Worm (Caenorhabditis elegans) whole organism, young adult: ENCODE measurements around the gene ins-37.

Experiments
- F39B2.1 ChIP-seq: fragments of 200-800 bp; sonication (Bioruptor generic); IDR thresholded peaks from 2 replicates; pipeline ENCODE4 v1.3.6; 2022; ENCODE audit warnings: missing genetic modification reagents, missing genetic modification characterization, missing compliant biosample characterization
- F57C9.4 ChIP-seq: sonication (generic microtip); optimal IDR thresholded peaks from 2 replicates; lab custom pipeline; 2017; ENCODE audit warnings: mild to moderate bottlenecking, missing genetic modification characterization, missing compliant biosample characterization
- Y53G8AR.9 ChIP-seq: fragments of 200-800 bp; sonication (Bioruptor generic); conservative IDR thresholded peaks from 2 replicates; pipeline ENCODE4 v1.3.6; 2022; ENCODE audit warnings: missing genetic modification reagents, missing genetic modification characterization, missing compliant biosample characterization
- ZK185.1 ChIP-seq: sonication (generic microtip); optimal IDR thresholded peaks from 2 replicates; lab custom pipeline; 2016; ENCODE audit warnings: mild to moderate bottlenecking, missing genetic modification characterization, missing compliant biosample characterization; ENCODE audit not compliant: poor library complexity, severe bottlenecking
- cebp-1 ChIP-seq, 2 experiments: fragments of 200-800 bp in 1 of 2; sonication (Bioruptor generic) in 1 of 2; sonication (generic microtip) in 1 of 2; IDR thresholded peaks in 1 of 2; optimal IDR thresholded peaks in 1 of 2; 2 replicates each; pipeline versions ENCODE4 v1.3.6 to Lab custom; 2017 to 2022; ENCODE audit warnings: missing compliant biosample characterization in 2 of 2, missing genetic modification characterization in 2 of 2, mild to moderate bottlenecking in 1 of 2, missing genetic modification reagents in 1 of 2, moderate library complexity in 1 of 2
- ceh-27 ChIP-seq: fragments of 200-800 bp; sonication (Bioruptor generic); optimal IDR thresholded peaks from 2 replicates; lab custom pipeline; 2018; ENCODE audit warnings: mild to moderate bottlenecking, missing genetic modification characterization, moderate library complexity, missing compliant biosample characterization
- ceh-91 ChIP-seq: fragments of 200-800 bp; sonication (Bioruptor generic); IDR thresholded peaks from 2 replicates; pipeline ENCODE4 v1.3.6; 2022; ENCODE audit warnings: missing genetic modification reagents, missing genetic modification characterization, missing compliant biosample characterization
- chd-7 ChIP-seq: sonication (generic microtip); optimal IDR thresholded peaks from 2 replicates; lab custom pipeline; 2016; ENCODE audit warnings: mild to moderate bottlenecking, missing genetic modification characterization, moderate library complexity, missing compliant biosample characterization
- dox-1 ChIP-seq: fragments of 200-800 bp; sonication (Bioruptor generic); IDR thresholded peaks from 2 replicates; pipeline ENCODE4 v1.3.6; 2022; ENCODE audit warnings: missing genetic modification reagents, missing genetic modification characterization, missing compliant biosample characterization
- egl-18 ChIP-seq: fragments of 200-800 bp; sonication (Bioruptor generic); IDR thresholded peaks from 2 replicates; pipeline ENCODE4 v1.3.6; 2022; ENCODE audit warnings: missing genetic modification reagents, missing genetic modification characterization, missing compliant biosample characterization
- egrh-3 ChIP-seq: fragments of 200-800 bp; sonication (Bioruptor generic); IDR thresholded peaks from 2 replicates; pipeline ENCODE4 v1.3.6; 2022; ENCODE audit warnings: missing genetic modification reagents, missing genetic modification characterization, missing compliant biosample characterization
- ekl-4 ChIP-seq: fragments of 200-800 bp; sonication (Bioruptor generic); IDR thresholded peaks from 2 replicates; pipeline ENCODE4 v1.3.6; 2022; ENCODE audit warnings: missing genetic modification reagents, missing genetic modification characterization, missing compliant biosample characterization
- gei-17 ChIP-seq: fragments of 200-800 bp; sonication (Bioruptor generic); optimal IDR thresholded peaks from 2 replicates; lab custom pipeline; 2018; ENCODE audit warnings: mild to moderate bottlenecking, missing genetic modification characterization, missing compliant biosample characterization
- him-1 ChIP-seq: sonication (generic microtip); optimal IDR thresholded peaks from 2 replicates; lab custom pipeline; 2016; ENCODE audit warnings: missing genotype, missing genetic modification reagents, missing genetic modification characterization, missing compliant biosample characterization
- hlh-12 ChIP-seq: sonication (generic microtip); optimal IDR thresholded peaks from 2 replicates; lab custom pipeline; 2016; ENCODE audit warnings: missing genetic modification characterization, missing compliant biosample characterization
- hmg-1.2 ChIP-seq: fragments of 200-800 bp; sonication (Bioruptor generic); IDR thresholded peaks from 2 replicates; pipeline ENCODE4 v1.3.6; 2022; ENCODE audit warnings: missing genetic modification reagents, missing genetic modification characterization, missing compliant biosample characterization
- hsf-1 ChIP-seq: fragments of 200-800 bp; sonication (Bioruptor generic); IDR thresholded peaks from 2 replicates; pipeline ENCODE4 v1.3.6; 2022; ENCODE audit warnings: missing genetic modification reagents, missing genetic modification characterization, missing compliant biosample characterization
- let-526 ChIP-seq: fragments of 200-800 bp; sonication (Bioruptor generic); IDR thresholded peaks from 2 replicates; pipeline ENCODE4 v1.3.6; 2022; ENCODE audit warnings: missing genetic modification reagents, missing genetic modification characterization, missing compliant biosample characterization
- let-607 ChIP-seq, 2 experiments: fragments of 200-800 bp in 1 of 2; sonication (Bioruptor generic) in 1 of 2; sonication (generic microtip) in 1 of 2; optimal IDR thresholded peaks; 2 replicates each; lab custom pipeline; 2016 to 2018; ENCODE audit warnings: mild to moderate bottlenecking in 2 of 2, missing compliant biosample characterization in 2 of 2, missing genetic modification characterization in 2 of 2, moderate library complexity in 2 of 2, missing genotype in 1 of 2
- lin-26 ChIP-seq: fragments of 200-800 bp; sonication (Bioruptor generic); IDR thresholded peaks from 2 replicates; pipeline ENCODE4 v1.3.6; 2022; ENCODE audit warnings: missing genetic modification reagents, missing genetic modification characterization, missing compliant biosample characterization
- madf-8 ChIP-seq: fragments of 200-800 bp; sonication (Bioruptor generic); conservative IDR thresholded peaks from 2 replicates; pipeline ENCODE4 v1.3.6; 2022; ENCODE audit warnings: missing genetic modification reagents, missing genetic modification characterization, missing compliant biosample characterization
- nfya-2 ChIP-seq: fragments of 200-800 bp; sonication (Bioruptor generic); IDR thresholded peaks from 2 replicates; pipeline ENCODE4 v1.3.6; 2022; ENCODE audit warnings: missing genetic modification reagents, missing genetic modification characterization, missing compliant biosample characterization
- nfyb-1 ChIP-seq: fragments of 200-800 bp; sonication (Bioruptor generic); IDR thresholded peaks from 2 replicates; pipeline ENCODE4 v1.3.6; 2022; ENCODE audit warnings: missing genetic modification reagents, missing genetic modification characterization, missing compliant biosample characterization
- nhr-80 ChIP-seq: sonication (generic microtip); optimal IDR thresholded peaks from 2 replicates; lab custom pipeline; 2016; ENCODE audit warnings: missing genetic modification characterization, missing compliant biosample characterization
- pha-4 ChIP-seq: fragments of 150-350 bp; sonication (generic microtip); optimal IDR thresholded peaks from 2 replicates; lab custom pipeline; 2014; ENCODE audit warnings: missing biosample characterization, missing genetic modification reagents, missing genetic modification characterization
- snpc-1.1 ChIP-seq: sonication (generic microtip); optimal IDR thresholded peaks from 2 replicates; lab custom pipeline; 2017; ENCODE audit warnings: missing genetic modification characterization, mild to moderate bottlenecking, missing compliant biosample characterization, antibody characterized with exemption, moderate library complexity, missing genotype, missing genetic modification reagents; ENCODE audit not compliant: insufficient read depth
- snpc-3.4 ChIP-seq: sonication (generic microtip); optimal IDR thresholded peaks from 2 replicates; lab custom pipeline; 2017; ENCODE audit warnings: missing genetic modification characterization, mild to moderate bottlenecking, missing compliant biosample characterization, antibody characterized with exemption, moderate library complexity, missing genotype, missing genetic modification reagents
- somi-1 ChIP-seq: fragments of 200-800 bp; sonication (Bioruptor generic); optimal IDR thresholded peaks from 2 replicates; lab custom pipeline; 2018; ENCODE audit warnings: mild to moderate bottlenecking, missing genetic modification characterization, missing compliant biosample characterization
- tbp1 ChIP-seq: fragments of 200-800 bp; sonication (Bioruptor generic); optimal IDR thresholded peaks from 2 replicates; lab custom pipeline; 2018; ENCODE audit warnings: mild to moderate bottlenecking, missing genetic modification characterization, missing compliant biosample characterization
- unc-130 ChIP-seq: sonication (generic microtip); optimal IDR thresholded peaks from 2 replicates; lab custom pipeline; 2016; ENCODE audit warnings: missing genetic modification reagents, missing genetic modification characterization, missing compliant biosample characterization
- unc-62 ChIP-seq: fragments of 150-350 bp; optimal IDR thresholded peaks from 2 replicates; lab custom pipeline; 2014; ENCODE audit warnings: missing biosample characterization, missing genetic modification reagents, missing genetic modification characterization
- xnd-1 ChIP-seq: sonication (generic microtip); optimal IDR thresholded peaks from 2 replicates; lab custom pipeline; 2016; ENCODE audit warnings: missing genotype, missing genetic modification reagents, missing genetic modification characterization, missing compliant biosample characterization
- zfh-2 ChIP-seq: fragments of 200-800 bp; sonication (Bioruptor generic); conservative IDR thresholded peaks from 2 replicates; pipeline ENCODE4 v1.3.6; 2022; ENCODE audit warnings: missing genetic modification reagents, missing genetic modification characterization, missing compliant biosample characterization
- zim-3 ChIP-seq: sonication (generic microtip); optimal IDR thresholded peaks from 2 replicates; lab custom pipeline; 2017; ENCODE audit warnings: mild to moderate bottlenecking, missing genetic modification characterization, moderate library complexity, missing compliant biosample characterization
- ztf-6 ChIP-seq: fragments of 200-800 bp; sonication (Bioruptor generic); IDR thresholded peaks from 2 replicates; pipeline ENCODE4 v1.3.6; 2022; ENCODE audit warnings: missing genetic modification reagents, missing genetic modification characterization, missing compliant biosample characterization

ins-37 gene

DNA sequence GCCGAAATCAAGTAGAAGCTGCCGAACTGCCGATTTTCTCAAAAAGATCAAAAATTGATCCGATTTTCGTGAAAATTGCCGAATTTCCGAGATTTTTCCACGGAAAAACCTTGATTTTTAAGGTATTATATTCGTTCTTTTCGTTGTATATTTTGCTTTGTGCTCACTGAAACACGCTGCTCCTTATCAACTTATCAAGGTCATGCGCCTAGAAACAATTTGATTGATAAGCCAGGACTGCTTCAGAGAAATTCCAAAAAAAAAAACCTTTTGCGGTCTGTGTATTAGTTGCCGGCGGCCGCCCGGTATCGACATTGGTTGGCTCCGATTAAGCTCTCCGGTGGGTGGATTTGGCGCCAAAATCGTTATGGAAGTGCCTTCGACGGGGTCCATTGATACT is 26.5 kb upstream of the ins-37 start:
- no peak for TF ChIP-seq tbp1
- peak; percentile 64 for TF ChIP-seq nhr-80 (tag; lab: Kevin White, UChicago)
- TF ChIP-seq hlh-12 (tag; lab: Kevin White, UChicago): no peak
- no peak for TF ChIP-seq xnd-1 (tag; lab: Kevin White, UChicago)
- no peak for TF ChIP-seq chd-7 (tag; lab: Kevin White, UChicago)

DNA sequence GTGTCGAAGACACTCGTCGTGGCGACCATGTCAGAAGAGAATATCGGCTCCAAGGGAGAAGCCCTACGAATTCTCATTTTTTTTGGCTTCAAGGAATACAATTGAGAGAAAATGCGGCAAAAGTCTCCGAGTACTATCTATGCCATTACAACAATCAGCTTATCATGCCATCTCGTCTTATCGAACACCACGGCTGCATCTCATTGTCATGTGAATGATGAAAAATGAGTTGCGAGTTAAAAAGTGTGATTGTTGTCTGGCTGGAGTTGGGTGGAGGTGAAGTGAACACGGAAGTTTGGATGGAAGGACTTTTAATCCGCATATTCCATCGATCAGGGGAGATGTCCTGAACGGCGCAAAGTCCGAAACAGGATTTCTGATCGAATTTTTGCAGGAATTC is 25.0 kb upstream of the ins-37 start:
- peak; percentile 84 for TF ChIP-seq nhr-80 (tag; lab: Kevin White, UChicago)
- no peak for TF ChIP-seq let-607 (tag; optimal IDR thresholded peaks at IDR 0.05; lab: Kevin White, UChicago)
- TF ChIP-seq egl-18 (GFP tag; lab: Robert Waterston, UW): no peak
- no peak for TF ChIP-seq Y53G8AR.9
- TF ChIP-seq zim-3 (tag; lab: Kevin White, UChicago): no peak
- TF ChIP-seq ekl-4 (GFP tag; lab: Robert Waterston, UW): no peak
- no peak for TF ChIP-seq cebp-1 (GFP tag; IDR thresholded peaks at IDR 0.05; lab: Robert Waterston, UW)
- peak; percentile 9 for TF ChIP-seq cebp-1 (tag; optimal IDR thresholded peaks at IDR 0.05; lab: Kevin White, UChicago)
- TF ChIP-seq, all 124 proteins: peak for 2

DNA sequence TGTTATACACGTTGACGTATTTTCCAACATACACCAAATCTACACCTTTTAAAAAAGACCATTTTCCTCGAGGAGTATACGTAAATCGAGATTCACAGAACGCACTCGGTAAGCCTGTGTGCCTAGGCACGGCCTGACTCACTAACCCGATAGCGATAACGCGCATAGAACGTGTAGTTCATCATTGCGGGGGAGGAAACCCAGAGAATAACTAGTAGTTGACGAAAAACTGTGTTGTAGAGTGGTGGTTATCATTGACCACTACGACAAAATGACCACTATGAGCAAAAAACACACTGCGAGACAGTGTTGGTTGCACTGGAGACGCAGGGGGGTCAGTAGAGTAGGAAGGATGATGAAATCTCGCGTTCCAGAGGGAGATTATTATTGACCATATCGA is 23.9 kb upstream of the ins-37 start:
- TF ChIP-seq hmg-1.2 (peak; percentile 6; the same call in 1 of the 2 replicates), ceh-91 (GFP tag; lab: Robert Waterston, UW) (0 out of 2 replicates have a peak, but pooled peaks have one; percentile 14), hsf-1 (GFP tag; lab: Robert Waterston, UW) (no peak), nhr-80 (tag; lab: Kevin White, UChicago) (peak; percentile 23), cebp-1 (GFP tag; IDR thresholded peaks at IDR 0.05; lab: Robert Waterston, UW) (no peak), cebp-1 (tag; optimal IDR thresholded peaks at IDR 0.05; lab: Kevin White, UChicago) (peak; percentile 39), somi-1 (GFP tag; lab: Kevin White, UChicago) (no peak)

DNA sequence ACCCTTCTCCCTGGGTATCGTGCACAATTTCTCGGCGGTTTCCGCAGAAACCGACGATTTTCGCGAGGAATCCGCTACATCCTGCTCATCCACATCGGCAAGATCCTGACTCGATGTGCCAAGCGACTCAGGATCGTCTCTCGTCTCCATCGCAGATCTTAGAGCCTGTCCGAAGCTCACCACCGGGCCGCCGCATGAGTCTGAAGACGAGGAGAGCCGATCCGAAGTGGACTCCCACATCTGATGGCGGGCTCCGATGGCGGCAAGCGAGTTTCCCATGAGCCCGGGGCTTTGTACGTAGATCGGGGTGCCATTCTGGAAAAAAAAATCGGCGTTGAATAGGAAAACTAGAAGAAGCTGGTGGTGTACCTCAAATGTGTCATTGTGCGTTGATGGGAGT is 22.4 kb upstream of the ins-37 start:
- 0 out of 2 replicates have a peak, but pooled peaks have one; percentile 29 for TF ChIP-seq lin-26
- no peak for TF ChIP-seq ZK185.1 (tag; lab: Kevin White, UChicago)
- peak; percentile 89 for TF ChIP-seq zfh-2
- TF ChIP-seq ztf-6 (GFP tag; lab: Robert Waterston, UW): no peak
- no peak for TF ChIP-seq gei-17 (GFP tag; lab: Kevin White, UChicago)
- no peak for TF ChIP-seq somi-1 (GFP tag; lab: Kevin White, UChicago)
- TF ChIP-seq let-526 (GFP tag; lab: Robert Waterston, UW): no peak
- no peak for TF ChIP-seq snpc-1.1 (tag; lab: Kevin White, UChicago)
- TF ChIP-seq dox-1 (GFP tag; lab: Robert Waterston, UW): peak; percentile 37; the same call in 1 of the 2 replicates
- TF ChIP-seq him-1: no peak
- TF ChIP-seq madf-8 (GFP tag; lab: Robert Waterston, UW): no peak
- TF ChIP-seq snpc-3.4 (tag; lab: Kevin White, UChicago): no peak
- TF ChIP-seq ceh-27: no peak
- TF ChIP-seq egrh-3 (GFP tag; lab: Robert Waterston, UW): peak; percentile 38; the same call in 1 of the 2 replicates
- no peak for TF ChIP-seq unc-130 (GFP tag; lab: Kevin White, UChicago)

DNA sequence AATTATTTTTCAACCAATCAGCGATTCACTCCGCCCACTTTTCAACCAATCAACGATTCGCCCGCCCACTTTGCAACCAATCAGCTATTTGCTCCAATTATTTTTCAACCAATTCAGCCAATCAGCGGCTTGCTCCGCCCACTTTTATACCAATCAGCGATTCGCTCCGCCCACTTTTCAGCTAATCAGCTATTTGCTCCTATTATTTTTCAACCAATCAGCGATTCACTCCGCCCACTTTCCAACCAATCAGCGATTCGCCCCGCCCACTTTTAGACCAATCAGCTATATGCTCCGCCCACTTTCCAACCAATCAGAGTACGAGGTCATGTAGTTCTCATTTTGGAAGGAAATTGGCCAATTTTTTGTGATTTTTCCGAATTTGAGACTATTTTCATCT is 19.4 kb upstream of the ins-37 start:
- TF ChIP-seq nfyb-1 (GFP tag; lab: Robert Waterston, UW) (peak; percentile 97), ztf-6 (GFP tag; lab: Robert Waterston, UW) (no peak), unc-62 (GFP tag; lab: Kevin White, UChicago) (no peak), F39B2.1 (GFP tag; lab: Robert Waterston, UW) (no peak), hsf-1 (GFP tag; lab: Robert Waterston, UW) (no peak), snpc-1.1 (tag; lab: Kevin White, UChicago) (no peak), pha-4 (tag; lab: Kevin White, UChicago) (no peak), nfya-2 (GFP tag; lab: Robert Waterston, UW) (0 out of 2 replicates have a peak, but pooled peaks have one; percentile 28), F57C9.4 (tag; lab: Kevin White, UChicago) (no peak), Y53G8AR.9 (no peak)
